Worm (Caenorhabditis elegans) whole organism, L4 larva: ENCODE data around the gene sod-4.

Experiments used
- lin-15B ChIP-seq: fragments of 150-350 bp; sonication (generic microtip); optimal IDR thresholded peaks from 3 replicates; lab custom pipeline; 2014; ENCODE audit warnings: missing biosample characterization, missing genetic modification characterization
- nhr-237 ChIP-seq: sonication (generic microtip); optimal IDR thresholded peaks from 2 replicates; lab custom pipeline; 2017; ENCODE audit warnings: missing biosample characterization, missing genetic modification characterization
- nhr-41 ChIP-seq: fragments of 200-800 bp; sonication (Bioruptor generic); IDR thresholded peaks from 2 replicates; pipeline ENCODE4 v1.3.6; 2022; ENCODE audit warnings: missing genetic modification reagents, missing genetic modification characterization, missing compliant biosample characterization
- nhr-76 ChIP-seq: fragments of 150-350 bp; optimal IDR thresholded peaks from 2 replicates; lab custom pipeline; 2014; ENCODE audit warnings: missing biosample characterization, missing genetic modification characterization
- unc-130 ChIP-seq: sonication (generic microtip); optimal IDR thresholded peaks from 2 replicates; lab custom pipeline; 2016; ENCODE audit warnings: missing genetic modification reagents, missing genetic modification characterization, missing compliant biosample characterization
- unc-62 ChIP-seq, 3 experiments: fragments of 150-350 bp in 1 of 3; sonication (generic microtip); optimal IDR thresholded peaks in 2 of 3; peaks in 1 of 3; 1 replicate in 1 of 3; 2 replicates in 2 of 3; lab custom pipeline; 2014 to 2017; ENCODE audit warnings: missing biosample characterization in 3 of 3, missing genetic modification characterization in 3 of 3, missing genetic modification reagents in 3 of 3, missing genotype in 1 of 3
- zip-11 ChIP-seq: fragments of 200-800 bp; sonication (Bioruptor generic); IDR thresholded peaks from 2 replicates; pipeline ENCODE4 v1.3.6; 2022; ENCODE audit warnings: missing genetic modification characterization, missing compliant biosample characterization

- no peak for TF ChIP-seq unc-62 (GFP tag; optimal IDR thresholded peaks at IDR 0.05 in 1 of 2; lab: Kevin White, UChicago)
- TF ChIP-seq unc-62 (tag; optimal IDR thresholded peaks at IDR 0.05; lab: Kevin White, UChicago), result no peak
- no peak for TF ChIP-seq nhr-76 (tag; lab: Kevin White, UChicago)
- TF ChIP-seq nhr-41 (GFP tag; lab: Robert Waterston, UW), result no peak
- no peak for TF ChIP-seq unc-130 (GFP tag; lab: Kevin White, UChicago)
- TF ChIP-seq lin-15B (tag; lab: Kevin White, UChicago), result no peak
- TF ChIP-seq zip-11 (GFP tag; lab: Robert Waterston, UW), result no peak
- TF ChIP-seq nhr-237 (tag; lab: Kevin White, UChicago), result no peak
These were observed 44.6 kb upstream of the sod-4 start, which contains the start of gene ZK1098.12 for ce11 chrIII:9544820-9545219.
